Worm (Caenorhabditis elegans): ENCODE results near the gene C47E12.2.

Gene C47E12.2

DNA sequence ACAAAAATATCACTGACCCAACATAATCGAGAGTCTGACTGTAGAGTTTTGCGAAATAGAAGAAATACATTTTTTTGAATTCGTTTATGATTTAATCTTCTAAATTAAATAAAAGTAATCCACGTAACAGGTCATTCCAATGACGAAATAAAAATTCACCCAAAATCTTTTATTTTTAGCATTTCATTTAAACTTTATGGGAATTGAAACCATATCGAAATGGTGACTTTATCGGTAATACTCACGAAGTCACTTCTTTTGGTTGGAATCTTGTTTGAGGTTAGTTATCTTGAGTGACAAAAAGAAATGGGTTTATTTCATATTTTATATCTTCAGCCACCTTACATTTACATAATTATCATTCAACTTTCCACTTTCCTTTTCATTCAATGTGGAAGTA lies 30.7 kb downstream of the C47E12.2 start, which contains the start of the genes C47E12.12 and C47E12.10:
Gene C47E12.12 (minus strand): TSS at position 101 of the 400 bp plus-strand sequence.
Gene C47E12.10 (plus strand): TSS at position 172 of the 400 bp plus-strand sequence.
- TF ChIP-seq K11D2.4 (GFP tag; IDR thresholded peaks at IDR 0.05) (no peak), let-526 (GFP tag; IDR thresholded peaks at IDR 0.05) (no peak), lin-54 (GFP tag; optimal IDR thresholded peaks at IDR 0.05) (no peak), nhr-80 (tag; optimal IDR thresholded peaks at IDR 0.05) (no peak), unc-62 (GFP tag; optimal IDR thresholded peaks at IDR 0.05) (no peak), pha-4 (tag; optimal IDR thresholded peaks at IDR 0.05) (no peak), bed-1 (GFP tag; IDR thresholded peaks at IDR 0.05) (no peak), xnd-1 (tag; optimal IDR thresholded peaks at IDR 0.05) (no peak), Y79H2A.3 (GFP tag; conservative IDR thresholded peaks at IDR 0.05) (no peak), attf-3 (GFP tag; conservative IDR thresholded peaks at IDR 0.05) (no peak), somi-1 (GFP tag; optimal IDR thresholded peaks at IDR 0.05) (no peak), K12H6.12 (tag; optimal IDR thresholded peaks at IDR 0.05) (no peak), tbp1 (GFP tag; optimal IDR thresholded peaks at IDR 0.05) (no peak), nhr-90 (tag; optimal IDR thresholded peaks at IDR 0.05) (no peak), madf-3 (GFP tag; IDR thresholded peaks at IDR 0.05) (no peak), snpc-3.4 (tag; optimal IDR thresholded peaks at IDR 0.05) (no peak), madf-6 (GFP tag; IDR thresholded peaks at IDR 0.05) (no peak)

DNA sequence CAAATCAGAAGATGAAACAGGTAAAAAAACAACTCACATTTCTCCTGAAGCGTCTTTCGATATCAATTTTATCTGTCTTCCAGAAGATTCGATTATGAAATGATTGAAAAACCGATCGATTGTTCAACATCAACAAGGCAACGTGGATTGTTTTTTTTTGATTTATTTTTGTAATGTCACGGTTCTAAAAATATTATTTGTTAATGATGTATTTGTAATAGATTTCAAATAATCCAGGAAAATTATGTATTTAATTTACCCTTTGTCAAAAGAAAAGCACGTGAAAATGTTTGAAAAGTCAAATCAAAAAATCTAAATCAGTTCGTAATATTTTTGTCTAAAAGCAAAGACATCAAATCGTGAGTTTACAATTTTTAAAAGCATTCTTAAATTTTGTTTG lies 34.2 kb downstream of the C47E12.2 start, which contains the start of the genes kin-5 and C47E12.11:
Gene kin-5 (minus strand): TSS at position 101 of the 400 bp plus-strand sequence.
Gene C47E12.11 (plus strand): TSS at position 320 of the 400 bp plus-strand sequence.
- TF ChIP-seq F33H1.4 (GFP tag; IDR thresholded peaks at IDR 0.05) (no peak), F23B12.7 (tag; optimal IDR thresholded peaks at IDR 0.05; ENCODE audit: insufficient read depth) (no peak), lin-26 (GFP tag; IDR thresholded peaks at IDR 0.05) (no peak), B0336.3 (GFP tag; IDR thresholded peaks at IDR 0.05) (no peak), ceh-27 (GFP tag; optimal IDR thresholded peaks at IDR 0.05) (no peak)

DNA sequence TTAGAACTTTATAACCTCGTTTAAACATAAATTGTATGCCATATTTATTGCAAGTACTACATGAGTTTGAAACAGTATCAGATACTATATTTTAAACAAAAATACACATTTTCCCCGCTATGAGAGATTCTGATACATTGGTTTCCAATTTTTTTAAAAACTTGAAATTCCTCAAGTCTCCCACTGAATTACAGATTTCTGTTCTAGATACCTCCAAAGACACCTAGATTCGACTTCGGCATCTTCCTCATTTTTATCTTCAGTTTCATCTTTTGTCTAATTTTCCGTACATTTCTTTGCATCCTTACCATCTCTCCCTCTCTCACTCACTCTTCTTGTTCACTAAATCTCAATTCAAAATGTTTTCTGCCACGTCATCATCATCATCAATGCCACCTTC lies 39.4 kb downstream of the C47E12.2 start, which contains the start of gene T13H10.2:
Gene T13H10.2 (plus strand): TSS at position 301 of the 400 bp plus-strand sequence.
- TF ChIP-seq snpc-3.4 (tag; optimal IDR thresholded peaks at IDR 0.05) (no peak), rec-8 (tag; optimal IDR thresholded peaks at IDR 0.05) (no peak), dpff-1 (tag; optimal IDR thresholded peaks at IDR 0.05) (no peak), lin-35 (GFP tag; optimal IDR thresholded peaks at IDR 0.05) (no peak), ccch-3 (GFP tag; optimal IDR thresholded peaks at IDR 0.05) (no peak), Y67H2A.10 (GFP tag; conservative IDR thresholded peaks at IDR 0.05) (no peak), B0261.1 (tag; optimal IDR thresholded peaks at IDR 0.05) (no peak), tlf-1 (GFP tag; optimal IDR thresholded peaks at IDR 0.05) (no peak), attf-5 (GFP tag; optimal IDR thresholded peaks at IDR 0.05) (no peak)

DNA sequence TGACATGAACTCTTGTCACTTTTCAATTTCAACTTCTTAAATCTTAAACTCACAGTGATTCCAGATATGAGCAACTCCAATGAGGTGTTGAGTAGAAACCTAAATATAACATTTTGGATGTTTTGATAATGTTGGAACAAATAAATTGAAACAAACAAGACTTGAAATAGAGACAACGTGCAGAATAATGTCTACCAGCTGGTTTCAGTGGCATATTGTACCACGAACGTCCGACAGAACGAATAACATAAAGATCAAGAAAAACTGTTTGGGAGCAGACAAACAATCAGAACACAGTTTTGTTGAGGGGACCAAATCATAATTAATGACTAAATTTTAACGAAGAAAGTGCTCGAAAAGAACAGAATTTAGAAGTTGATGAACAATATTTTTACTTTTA lies 50.0 kb downstream of the C47E12.2 start, which contains the start of gene gon-1:
Gene gon-1 (minus strand): TSS at position 101 of the 400 bp plus-strand sequence.
- TF ChIP-seq somi-1 (GFP tag; optimal IDR thresholded peaks at IDR 0.05), result no peak
- TF ChIP-seq F57A8.1 (GFP tag; optimal IDR thresholded peaks at IDR 0.05), result no peak
- TF ChIP-seq K11D2.4 (GFP tag; IDR thresholded peaks at IDR 0.05), result no peak
- TF ChIP-seq nfya-2 (GFP tag; IDR thresholded peaks at IDR 0.05), result no peak
- TF ChIP-seq ama-1 (optimal IDR thresholded peaks at IDR 0.05), result no peak
- TF ChIP-seq ama-1 (GFP tag; optimal IDR thresholded peaks at IDR 0.05), result no peak
- TF ChIP-seq repo-1 (tag; optimal IDR thresholded peaks at IDR 0.05), result no peak
- no peak for TF ChIP-seq B0035.1 (tag; optimal IDR thresholded peaks at IDR 0.05)
- TF ChIP-seq F33H1.4 (GFP tag; IDR thresholded peaks at IDR 0.05), result no peak
- TF ChIP-seq let-607 (tag; optimal IDR thresholded peaks at IDR 0.05), result no peak
- no peak for TF ChIP-seq attf-3 (GFP tag; conservative IDR thresholded peaks at IDR 0.05)
- TF ChIP-seq bed-1 (GFP tag; IDR thresholded peaks at IDR 0.05), result no peak

Data from whole organism, young adult.